Worm (Caenorhabditis elegans) whole organism, late embryonic: ENCODE data around the gene C11G6.2.

Experiments
- K02D7.2 ChIP-seq: sonication (generic microtip); optimal IDR thresholded peaks from 2 replicates; lab custom pipeline; 2017; ENCODE audit warnings: mild to moderate bottlenecking, missing genetic modification characterization, missing compliant biosample characterization
- K09A11.1 ChIP-seq: sonication (generic microtip); optimal IDR thresholded peaks from 2 replicates; lab custom pipeline; 2017; ENCODE audit warnings: antibody characterized with exemption, mild to moderate bottlenecking, missing genetic modification characterization, missing compliant biosample characterization; ENCODE audit not compliant: insufficient read depth
- T23F11.4 ChIP-seq: fragments of 200-800 bp; sonication (Bioruptor generic); optimal IDR thresholded peaks from 2 replicates; lab custom pipeline; 2018; ENCODE audit warnings: mild to moderate bottlenecking, missing genetic modification characterization, missing compliant biosample characterization
- ceh-14 ChIP-seq: sonication (generic microtip); optimal IDR thresholded peaks from 2 replicates; lab custom pipeline; 2016; ENCODE audit warnings: missing genotype, missing genetic modification characterization, missing compliant biosample characterization
- ceh-19 ChIP-seq: fragments of 200-800 bp; sonication (Bioruptor generic); optimal IDR thresholded peaks from 2 replicates; lab custom pipeline; 2018; ENCODE audit warnings: mild to moderate bottlenecking, missing genetic modification characterization, missing compliant biosample characterization
- ceh-2 ChIP-seq: sonication (generic microtip); optimal IDR thresholded peaks from 2 replicates; lab custom pipeline; 2016; ENCODE audit warnings: missing genotype, missing genetic modification characterization, missing compliant biosample characterization
- ceh-24 ChIP-seq: sonication (generic microtip); optimal IDR thresholded peaks from 2 replicates; lab custom pipeline; 2016; ENCODE audit warnings: mild to moderate bottlenecking, missing genetic modification characterization, missing compliant biosample characterization
- ceh-30 ChIP-seq: fragments of 150-350 bp; optimal IDR thresholded peaks from 2 replicates; lab custom pipeline; 2014; ENCODE audit warnings: missing biosample characterization, missing genetic modification characterization
- ceh-34 ChIP-seq: sonication (generic microtip); optimal IDR thresholded peaks from 2 replicates; lab custom pipeline; 2016; ENCODE audit warnings: mild to moderate bottlenecking, missing genetic modification characterization, missing compliant biosample characterization
- ceh-45 ChIP-seq: fragments of 200-800 bp; sonication (Bioruptor generic); IDR thresholded peaks from 2 replicates; pipeline ENCODE4 v1.3.6; 2022; ENCODE audit warnings: missing genetic modification reagents, missing genetic modification characterization, missing compliant biosample characterization
- ceh-48 ChIP-seq: sonication (generic microtip); optimal IDR thresholded peaks from 2 replicates; lab custom pipeline; 2016; ENCODE audit warnings: missing genetic modification characterization, inconsistent platforms, missing compliant biosample characterization
- ceh-6 ChIP-seq: fragments of 200-800 bp; sonication (Bioruptor generic); optimal IDR thresholded peaks from 2 replicates; lab custom pipeline; 2018; ENCODE audit warnings: mild to moderate bottlenecking, missing genetic modification characterization, missing compliant biosample characterization
- ceh-9 ChIP-seq: sonication (generic microtip); optimal IDR thresholded peaks from 2 replicates; lab custom pipeline; 2016; ENCODE audit warnings: mild to moderate bottlenecking, missing genetic modification characterization, inconsistent platforms, missing compliant biosample characterization
- che-1 ChIP-seq: sonication (generic microtip); optimal IDR thresholded peaks from 2 replicates; lab custom pipeline; 2016; ENCODE audit warnings: mild to moderate bottlenecking, missing genetic modification characterization, missing compliant biosample characterization
- dve-1 ChIP-seq: sonication (generic microtip); optimal IDR thresholded peaks from 2 replicates; lab custom pipeline; 2017; ENCODE audit warnings: antibody characterized with exemption, mild to moderate bottlenecking, missing genetic modification characterization, missing compliant biosample characterization
- elt-2 ChIP-seq: sonication (generic microtip); optimal IDR thresholded peaks from 2 replicates; lab custom pipeline; 2016; ENCODE audit warnings: missing genetic modification reagents, missing genetic modification characterization, missing compliant biosample characterization
- elt-4 ChIP-seq: sonication (generic microtip); optimal IDR thresholded peaks from 2 replicates; lab custom pipeline; 2016; ENCODE audit warnings: missing genetic modification characterization, missing compliant biosample characterization
- ets-4 ChIP-seq: sonication (generic microtip); optimal IDR thresholded peaks from 2 replicates; lab custom pipeline; 2016; ENCODE audit warnings: missing genetic modification characterization, missing compliant biosample characterization
- eyg-1 ChIP-seq: sonication (generic microtip); optimal IDR thresholded peaks from 2 replicates; lab custom pipeline; 2016; ENCODE audit warnings: missing genotype, missing genetic modification characterization, missing compliant biosample characterization
- fax-1 ChIP-seq: sonication (generic microtip); optimal IDR thresholded peaks from 2 replicates; lab custom pipeline; 2016; ENCODE audit warnings: missing genotype, missing genetic modification characterization, missing compliant biosample characterization
- fkh-10 ChIP-seq: fragments of 150-350 bp; optimal IDR thresholded peaks from 2 replicates; lab custom pipeline; 2014; ENCODE audit warnings: missing biosample characterization, missing genetic modification reagents, missing genetic modification characterization
- fkh-6 ChIP-seq: sonication (generic microtip); optimal IDR thresholded peaks from 2 replicates; lab custom pipeline; 2016; ENCODE audit warnings: missing genetic modification characterization, missing compliant biosample characterization
- hlh-13 ChIP-seq: fragments of 200-800 bp; sonication (Bioruptor generic); optimal IDR thresholded peaks from 2 replicates; lab custom pipeline; 2018; ENCODE audit warnings: mild to moderate bottlenecking, missing genetic modification characterization, missing compliant biosample characterization
- hlh-15 ChIP-seq: sonication (generic microtip); optimal IDR thresholded peaks from 2 replicates; lab custom pipeline; 2016; ENCODE audit warnings: missing genetic modification characterization, missing compliant biosample characterization
- hlh-30 ChIP-seq: sonication (generic microtip); optimal IDR thresholded peaks from 2 replicates; lab custom pipeline; 2017; ENCODE audit warnings: antibody characterized with exemption, missing genetic modification characterization, missing compliant biosample characterization; ENCODE audit not compliant: insufficient read depth
- hlh-6 ChIP-seq: sonication (generic microtip); optimal IDR thresholded peaks from 2 replicates; lab custom pipeline; 2016; ENCODE audit warnings: missing genotype, missing genetic modification characterization, missing compliant biosample characterization
- hlh-8 ChIP-seq: sonication (generic microtip); optimal IDR thresholded peaks from 2 replicates; lab custom pipeline; 2016; ENCODE audit warnings: missing genotype, missing genetic modification characterization, missing compliant biosample characterization
- lin-11 ChIP-seq: fragments of 200-800 bp; sonication (Bioruptor generic); optimal IDR thresholded peaks from 2 replicates; lab custom pipeline; 2018; ENCODE audit warnings: mild to moderate bottlenecking, missing genetic modification characterization, missing compliant biosample characterization
- madf-2 ChIP-seq: sonication (generic microtip); optimal IDR thresholded peaks from 2 replicates; lab custom pipeline; 2017; ENCODE audit warnings: missing genetic modification characterization, missing compliant biosample characterization
- nfya-1 ChIP-seq: sonication (generic microtip); optimal IDR thresholded peaks from 2 replicates; lab custom pipeline; 2017; ENCODE audit warnings: missing genetic modification characterization, mild to moderate bottlenecking, missing compliant biosample characterization, antibody characterized with exemption, moderate library complexity
- nhr-11 ChIP-seq: fragments of 150-350 bp; optimal IDR thresholded peaks from 2 replicates; lab custom pipeline; 2014; ENCODE audit warnings: missing biosample characterization, missing genetic modification characterization
- npax-4 ChIP-seq: sonication (generic microtip); optimal IDR thresholded peaks from 2 replicates; lab custom pipeline; 2016; ENCODE audit warnings: missing genetic modification characterization, missing compliant biosample characterization
- pag-3 ChIP-seq: sonication (generic microtip); optimal IDR thresholded peaks from 2 replicates; lab custom pipeline; 2016; ENCODE audit warnings: missing compliant biosample characterization, missing genetic modification characterization, borderline replicate concordance
- pax-1 ChIP-seq: fragments of 150-350 bp; optimal IDR thresholded peaks from 2 replicates; lab custom pipeline; 2014; ENCODE audit warnings: missing biosample characterization, missing genetic modification characterization
- ref-2 ChIP-seq: sonication (generic microtip); optimal IDR thresholded peaks from 2 replicates; lab custom pipeline; 2016; ENCODE audit warnings: missing genetic modification characterization, missing compliant biosample characterization
- rnt-1 ChIP-seq: sonication (generic microtip); optimal IDR thresholded peaks from 2 replicates; lab custom pipeline; 2016; ENCODE audit warnings: missing genetic modification characterization, missing compliant biosample characterization
- sox-4 ChIP-seq: sonication (generic microtip); optimal IDR thresholded peaks from 2 replicates; lab custom pipeline; 2017; ENCODE audit warnings: mild to moderate bottlenecking, missing genetic modification characterization, inconsistent platforms, missing compliant biosample characterization
- syd-9 ChIP-seq: sonication (generic microtip); optimal IDR thresholded peaks from 2 replicates; lab custom pipeline; 2016; ENCODE audit warnings: mild to moderate bottlenecking, missing genetic modification characterization, moderate library complexity, missing compliant biosample characterization
- tbx-7 ChIP-seq: sonication (generic microtip); optimal IDR thresholded peaks from 2 replicates; lab custom pipeline; 2016; ENCODE audit warnings: missing genotype, missing genetic modification characterization, missing compliant biosample characterization
- ttx-3 ChIP-seq: sonication (generic microtip); optimal IDR thresholded peaks from 2 replicates; lab custom pipeline; 2016; ENCODE audit warnings: missing genetic modification reagents, missing genetic modification characterization, missing compliant biosample characterization
- unc-3 ChIP-seq, 2 experiments: fragments of 200-800 bp in 1 of 2; sonication (Bioruptor generic) in 1 of 2; sonication (generic microtip) in 1 of 2; conservative IDR thresholded peaks in 1 of 2; optimal IDR thresholded peaks in 1 of 2; 2 replicates each; pipeline versions ENCODE4 v1.3.6 to Lab custom; 2016 to 2022; ENCODE audit warnings: missing compliant biosample characterization in 2 of 2, missing genetic modification characterization in 2 of 2, missing genetic modification reagents in 1 of 2
- unc-42 ChIP-seq: sonication (generic microtip); optimal IDR thresholded peaks from 2 replicates; lab custom pipeline; 2016; ENCODE audit warnings: missing genotype, missing genetic modification characterization, missing compliant biosample characterization
- zip-5 ChIP-seq: sonication (generic microtip); optimal IDR thresholded peaks from 2 replicates; lab custom pipeline; 2016; ENCODE audit warnings: missing genetic modification characterization, missing compliant biosample characterization

The C11G6.2 gene

ce11 chrX:16298173-16298572, 30.3 kb upstream of the C11G6.2 start (continued):
- TF ChIP-seq K09A11.1 (tag; lab: Kevin White, UChicago), result no peak
- TF ChIP-seq dve-1, result no peak
- TF ChIP-seq fax-1, result peak; percentile 26
- TF ChIP-seq eyg-1, result no peak
- peak; percentile 24 for TF ChIP-seq npax-4
- TF ChIP-seq nhr-11, result no peak
- no peak for TF ChIP-seq ceh-19
- no peak for TF ChIP-seq rnt-1 (tag; lab: Kevin White, UChicago)
- TF ChIP-seq syd-9 (tag; lab: Kevin White, UChicago), result no peak
- no peak for TF ChIP-seq ref-2 (tag; lab: Kevin White, UChicago)
- peak; percentile 14 for TF ChIP-seq sox-4 (tag; lab: Kevin White, UChicago)
- TF ChIP-seq pax-1 (tag; lab: Kevin White, UChicago), result no peak
- TF ChIP-seq ceh-34 (tag; lab: Kevin White, UChicago), result peak; percentile 25
- peak; percentile 3 for TF ChIP-seq hlh-8
- no peak for TF ChIP-seq hlh-13 (GFP tag; lab: Kevin White, UChicago)
- peak; percentile 29 for TF ChIP-seq nfya-1 (tag; lab: Kevin White, UChicago)
- peak; percentile 16 for TF ChIP-seq ets-4 (tag; lab: Kevin White, UChicago)
- TF ChIP-seq ceh-6 (GFP tag; lab: Kevin White, UChicago), result no peak
- TF ChIP-seq hlh-30, result no peak
- no peak for TF ChIP-seq elt-4 (tag; lab: Kevin White, UChicago)
- TF ChIP-seq fkh-10, result no peak
- TF ChIP-seq unc-42 (tag; lab: Kevin White, UChicago), result peak; percentile 24
- peak; percentile 37 for TF ChIP-seq che-1 (tag; lab: Kevin White, UChicago)
- no peak for TF ChIP-seq unc-3 (GFP tag; conservative IDR thresholded peaks at IDR 0.05; lab: Robert Waterston, UW)
- TF ChIP-seq unc-3 (tag; optimal IDR thresholded peaks at IDR 0.05; lab: Kevin White, UChicago), result no peak
- TF ChIP-seq ceh-14, result peak; percentile 21
- TF ChIP-seq ceh-24, result no peak
- no peak for TF ChIP-seq hlh-6 (tag; lab: Kevin White, UChicago)
- TF ChIP-seq zip-5, result no peak
- TF ChIP-seq ceh-9, result no peak
- no peak for TF ChIP-seq ceh-30 (tag; lab: Kevin White, UChicago)
- TF ChIP-seq ceh-48 (tag; lab: Kevin White, UChicago), result no peak
- no peak for TF ChIP-seq T23F11.4 (GFP tag; lab: Kevin White, UChicago)
- TF ChIP-seq ceh-45 (GFP tag; lab: Robert Waterston, UW), result no peak
- peak; percentile 8 for TF ChIP-seq lin-11 (tag; lab: Kevin White, UChicago)
- peak; percentile 22 for TF ChIP-seq hlh-15 (tag; lab: Kevin White, UChicago)
- TF ChIP-seq madf-2 (tag; lab: Kevin White, UChicago), result no peak
- no peak for TF ChIP-seq ceh-2 (tag; lab: Kevin White, UChicago)
- no peak for TF ChIP-seq K02D7.2 (tag; lab: Kevin White, UChicago)
- TF ChIP-seq tbx-7 (tag; lab: Kevin White, UChicago), result no peak
- TF ChIP-seq elt-2 (tag; lab: Kevin White, UChicago), result peak; percentile 24
- no peak for TF ChIP-seq pag-3 (tag; lab: Kevin White, UChicago)
- TF ChIP-seq fkh-6, result no peak
- TF ChIP-seq, all 69 proteins: peak for 19

ce11 chrX:16299859-16300258, 28.6 kb upstream of the C11G6.2 start, which contains the start of gene twk-21:
Gene twk-21 (plus strand): TSS chrX:16299892.
- no peak for TF ChIP-seq hlh-13 (GFP tag; lab: Kevin White, UChicago)
- TF ChIP-seq ceh-19, result no peak
- TF ChIP-seq hlh-15 (tag; lab: Kevin White, UChicago), result no peak
- TF ChIP-seq ttx-3 (tag; lab: Kevin White, UChicago), result no peak
